Worm (Caenorhabditis elegans) whole organism, young adult: Measurements from ENCODE around the gene F37C4.8.

Experiments
- Y95B8A.8 ChIP-seq: fragments of 200-800 bp; sonication (Bioruptor generic); IDR thresholded peaks from 2 replicates; pipeline ENCODE4 v1.3.6; 2022; ENCODE audit warnings: missing genetic modification reagents, missing genetic modification characterization, missing compliant biosample characterization
- akir-1 ChIP-seq: fragments of 200-800 bp; sonication (Bioruptor generic); optimal IDR thresholded peaks from 2 replicates; lab custom pipeline; 2018; ENCODE audit warnings: mild to moderate bottlenecking, missing genetic modification characterization, moderate library complexity, missing compliant biosample characterization
- mxl-1 ChIP-seq: sonication (generic microtip); optimal IDR thresholded peaks from 2 replicates; lab custom pipeline; 2016; ENCODE audit warnings: missing genetic modification characterization, missing compliant biosample characterization
- nfya-1 ChIP-seq: sonication (generic microtip); optimal IDR thresholded peaks from 2 replicates; lab custom pipeline; 2017; ENCODE audit warnings: antibody characterized with exemption, missing compliant biosample characterization, missing genetic modification characterization, borderline replicate concordance; ENCODE audit not compliant: insufficient read depth
- sea-2 ChIP-seq: fragments of 200-800 bp; sonication (Bioruptor generic); IDR thresholded peaks from 2 replicates; pipeline ENCODE4 v1.3.6; 2022; ENCODE audit warnings: missing genetic modification characterization, missing compliant biosample characterization
- snpc-1.3 ChIP-seq: sonication (generic microtip); optimal IDR thresholded peaks from 2 replicates; lab custom pipeline; 2017; ENCODE audit warnings: missing genetic modification characterization, mild to moderate bottlenecking, missing compliant biosample characterization, antibody characterized with exemption, moderate library complexity, missing genotype, missing genetic modification reagents; ENCODE audit not compliant: insufficient read depth
- unc-130 ChIP-seq: sonication (generic microtip); optimal IDR thresholded peaks from 2 replicates; lab custom pipeline; 2016; ENCODE audit warnings: missing genetic modification reagents, missing genetic modification characterization, missing compliant biosample characterization
- zim-3 ChIP-seq: sonication (generic microtip); optimal IDR thresholded peaks from 2 replicates; lab custom pipeline; 2017; ENCODE audit warnings: mild to moderate bottlenecking, missing genetic modification characterization, moderate library complexity, missing compliant biosample characterization

DNA sequence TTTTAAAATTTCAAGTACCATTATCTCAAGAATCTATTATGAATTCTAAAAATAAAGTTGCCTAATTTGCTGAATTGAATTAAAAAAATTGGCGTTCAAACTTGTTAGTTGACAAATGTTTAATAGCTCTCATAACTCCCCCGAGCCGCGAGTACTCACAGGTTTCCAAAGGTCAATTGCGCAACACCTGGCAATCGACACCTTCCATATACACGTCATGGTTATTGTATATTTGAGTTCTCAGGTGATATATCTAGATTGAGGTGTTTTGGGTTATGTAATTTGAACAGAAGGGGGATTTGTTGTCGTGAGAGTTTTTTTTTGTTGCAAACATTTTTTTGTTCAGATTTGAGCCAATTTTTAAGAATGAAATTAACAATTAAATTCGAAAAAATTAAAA is 36.4 kb downstream of the F37C4.8 start:
- TF ChIP-seq akir-1 (GFP tag; lab: Kevin White, UChicago) = no peak
- no peak for TF ChIP-seq Y95B8A.8 (GFP tag; lab: Robert Waterston, UW)
- no peak for TF ChIP-seq sea-2 (GFP tag; lab: Robert Waterston, UW)
- TF ChIP-seq unc-130 (GFP tag; lab: Kevin White, UChicago) = no peak
- no peak for TF ChIP-seq nfya-1 (tag; lab: Kevin White, UChicago)
- TF ChIP-seq mxl-1 (tag; lab: Kevin White, UChicago) = no peak
- TF ChIP-seq zim-3 (tag; lab: Kevin White, UChicago) = no peak
- TF ChIP-seq snpc-1.3 = no peak
